Worm (Caenorhabditis elegans) whole organism, late embryonic: ENCODE measurements around the gene set-21.
"Not testable (repeated sequence)": the region's sequence is repeated elsewhere in the genome, so short reads cannot be mapped to it uniquely, and the experiment has no call there.

Experiments used
- C08G9.2 ChIP-seq: sonication (generic microtip); optimal IDR thresholded peaks from 2 replicates; lab custom pipeline; 2016; ENCODE audit warnings: mild to moderate bottlenecking, missing genetic modification characterization, moderate library complexity, missing compliant biosample characterization
- F13H6.1 ChIP-seq: sonication (generic microtip); optimal IDR thresholded peaks from 2 replicates; lab custom pipeline; 2016; ENCODE audit warnings: missing genetic modification characterization, missing compliant biosample characterization
- K09A11.1 ChIP-seq: sonication (generic microtip); optimal IDR thresholded peaks from 2 replicates; lab custom pipeline; 2017; ENCODE audit warnings: antibody characterized with exemption, mild to moderate bottlenecking, missing genetic modification characterization, missing compliant biosample characterization; ENCODE audit not compliant: insufficient read depth
- Y22D7AL.16 ChIP-seq: sonication (generic microtip); optimal IDR thresholded peaks from 2 replicates; lab custom pipeline; 2016; ENCODE audit warnings: missing genetic modification characterization, missing compliant biosample characterization
- ahr-1 ChIP-seq: sonication (generic microtip); optimal IDR thresholded peaks from 2 replicates; lab custom pipeline; 2016; ENCODE audit warnings: missing genetic modification characterization, missing compliant biosample characterization
- ama-1 ChIP-seq: fragments of 150-350 bp; optimal IDR thresholded peaks from 2 replicates; lab custom pipeline; 2014
- ceh-14 ChIP-seq: sonication (generic microtip); optimal IDR thresholded peaks from 2 replicates; lab custom pipeline; 2016; ENCODE audit warnings: missing genotype, missing genetic modification characterization, missing compliant biosample characterization
- ceh-18 ChIP-seq: sonication (generic microtip); optimal IDR thresholded peaks from 2 replicates; lab custom pipeline; 2016; ENCODE audit warnings: missing genetic modification characterization, missing compliant biosample characterization
- ceh-22 ChIP-seq: sonication (generic microtip); optimal IDR thresholded peaks from 2 replicates; lab custom pipeline; 2017; ENCODE audit warnings: missing biosample characterization, missing genetic modification characterization
- ceh-31 ChIP-seq: sonication (generic microtip); optimal IDR thresholded peaks from 2 replicates; lab custom pipeline; 2016; ENCODE audit warnings: missing genetic modification characterization, missing compliant biosample characterization
- ceh-34 ChIP-seq: sonication (generic microtip); optimal IDR thresholded peaks from 2 replicates; lab custom pipeline; 2016; ENCODE audit warnings: mild to moderate bottlenecking, missing genetic modification characterization, missing compliant biosample characterization
- che-1 ChIP-seq: sonication (generic microtip); optimal IDR thresholded peaks from 2 replicates; lab custom pipeline; 2016; ENCODE audit warnings: mild to moderate bottlenecking, missing genetic modification characterization, missing compliant biosample characterization
- dmd-4 ChIP-seq: sonication (generic microtip); optimal IDR thresholded peaks from 2 replicates; lab custom pipeline; 2016; ENCODE audit warnings: borderline replicate concordance, missing genetic modification characterization, missing compliant biosample characterization
- dve-1 ChIP-seq: sonication (generic microtip); optimal IDR thresholded peaks from 2 replicates; lab custom pipeline; 2017; ENCODE audit warnings: antibody characterized with exemption, mild to moderate bottlenecking, missing genetic modification characterization, missing compliant biosample characterization
- elt-2 ChIP-seq: sonication (generic microtip); optimal IDR thresholded peaks from 2 replicates; lab custom pipeline; 2016; ENCODE audit warnings: missing genetic modification reagents, missing genetic modification characterization, missing compliant biosample characterization
- eyg-1 ChIP-seq: sonication (generic microtip); optimal IDR thresholded peaks from 2 replicates; lab custom pipeline; 2016; ENCODE audit warnings: missing genotype, missing genetic modification characterization, missing compliant biosample characterization
- fax-1 ChIP-seq: sonication (generic microtip); optimal IDR thresholded peaks from 2 replicates; lab custom pipeline; 2016; ENCODE audit warnings: missing genotype, missing genetic modification characterization, missing compliant biosample characterization
- fkh-6 ChIP-seq: sonication (generic microtip); optimal IDR thresholded peaks from 2 replicates; lab custom pipeline; 2016; ENCODE audit warnings: missing genetic modification characterization, missing compliant biosample characterization
- hlh-30 ChIP-seq: sonication (generic microtip); optimal IDR thresholded peaks from 2 replicates; lab custom pipeline; 2017; ENCODE audit warnings: antibody characterized with exemption, missing genetic modification characterization, missing compliant biosample characterization; ENCODE audit not compliant: insufficient read depth
- hlh-8 ChIP-seq: sonication (generic microtip); optimal IDR thresholded peaks from 2 replicates; lab custom pipeline; 2016; ENCODE audit warnings: missing genotype, missing genetic modification characterization, missing compliant biosample characterization
- lim-6 ChIP-seq: sonication (generic microtip); optimal IDR thresholded peaks from 2 replicates; lab custom pipeline; 2016; ENCODE audit warnings: missing genetic modification characterization, missing compliant biosample characterization
- nfya-1 ChIP-seq: sonication (generic microtip); optimal IDR thresholded peaks from 2 replicates; lab custom pipeline; 2017; ENCODE audit warnings: missing genetic modification characterization, mild to moderate bottlenecking, missing compliant biosample characterization, antibody characterized with exemption, moderate library complexity
- nhr-11 ChIP-seq: fragments of 150-350 bp; optimal IDR thresholded peaks from 2 replicates; lab custom pipeline; 2014; ENCODE audit warnings: missing biosample characterization, missing genetic modification characterization
- nhr-232 ChIP-seq: sonication (generic microtip); optimal IDR thresholded peaks from 2 replicates; lab custom pipeline; 2016; ENCODE audit warnings: missing genetic modification characterization, missing compliant biosample characterization
- pag-3 ChIP-seq: sonication (generic microtip); optimal IDR thresholded peaks from 2 replicates; lab custom pipeline; 2016; ENCODE audit warnings: missing compliant biosample characterization, missing genetic modification characterization, borderline replicate concordance
- pax-1 ChIP-seq: fragments of 150-350 bp; optimal IDR thresholded peaks from 2 replicates; lab custom pipeline; 2014; ENCODE audit warnings: missing biosample characterization, missing genetic modification characterization
- pha-4 ChIP-seq: fragments of 150-350 bp; optimal IDR thresholded peaks from 2 replicates; lab custom pipeline; 2018; ENCODE audit warnings: missing biosample characterization, missing genetic modification reagents, missing genetic modification characterization
- pqm-1 ChIP-seq: sonication (generic microtip); optimal IDR thresholded peaks from 2 replicates; lab custom pipeline; 2016; ENCODE audit warnings: missing genetic modification characterization, missing compliant biosample characterization
- pros-1 ChIP-seq: fragments of 150-350 bp; optimal IDR thresholded peaks from 2 replicates; lab custom pipeline; 2014; ENCODE audit warnings: missing biosample characterization, missing genetic modification reagents, missing genetic modification characterization
- ref-2 ChIP-seq: sonication (generic microtip); optimal IDR thresholded peaks from 2 replicates; lab custom pipeline; 2016; ENCODE audit warnings: missing genetic modification characterization, missing compliant biosample characterization
- rnt-1 ChIP-seq: sonication (generic microtip); optimal IDR thresholded peaks from 2 replicates; lab custom pipeline; 2016; ENCODE audit warnings: missing genetic modification characterization, missing compliant biosample characterization
- sdc-2 ChIP-seq: sonication (generic microtip); optimal IDR thresholded peaks from 2 replicates; lab custom pipeline; 2016; ENCODE audit warnings: missing genotype, missing genetic modification characterization, missing compliant biosample characterization
- sox-4 ChIP-seq: sonication (generic microtip); optimal IDR thresholded peaks from 2 replicates; lab custom pipeline; 2017; ENCODE audit warnings: mild to moderate bottlenecking, missing genetic modification characterization, inconsistent platforms, missing compliant biosample characterization
- syd-9 ChIP-seq: sonication (generic microtip); optimal IDR thresholded peaks from 2 replicates; lab custom pipeline; 2016; ENCODE audit warnings: mild to moderate bottlenecking, missing genetic modification characterization, moderate library complexity, missing compliant biosample characterization
- tbx-2 ChIP-seq: sonication (generic microtip); optimal IDR thresholded peaks from 2 replicates; lab custom pipeline; 2016; ENCODE audit warnings: missing genetic modification characterization, missing compliant biosample characterization
- tbx-7 ChIP-seq: sonication (generic microtip); optimal IDR thresholded peaks from 2 replicates; lab custom pipeline; 2016; ENCODE audit warnings: missing genotype, missing genetic modification characterization, missing compliant biosample characterization
- unc-3 ChIP-seq, 2 experiments: fragments of 200-800 bp in 1 of 2; sonication (Bioruptor generic) in 1 of 2; sonication (generic microtip) in 1 of 2; conservative IDR thresholded peaks in 1 of 2; optimal IDR thresholded peaks in 1 of 2; 2 replicates each; pipeline versions ENCODE4 v1.3.6 to Lab custom; 2016 to 2022; ENCODE audit warnings: missing compliant biosample characterization in 2 of 2, missing genetic modification characterization in 2 of 2, missing genetic modification reagents in 1 of 2
- unc-86 ChIP-seq: sonication (generic microtip); optimal IDR thresholded peaks from 2 replicates; lab custom pipeline; 2016; ENCODE audit warnings: missing genetic modification characterization, missing compliant biosample characterization
- ztf-16 ChIP-seq: sonication (generic microtip); optimal IDR thresholded peaks from 2 replicates; lab custom pipeline; 2017; ENCODE audit warnings: missing genetic modification characterization, missing compliant biosample characterization

set-21 gene

ce11 chrIV:4347578-4348003, 43.1 kb upstream of the set-21 start:
- TF ChIP-seq pha-4 (tag; lab: Kevin White, UChicago): no peak

ce11 chrIV:4348146-4348545, 42.5 kb upstream of the set-21 start, which contains the start of gene W03B1.5:
Gene W03B1.5 (plus strand): TSS chrIV:4348446.
- not testable (repeated sequence) for TF ChIP-seq ceh-22, F13H6.1, hlh-30 (tag; lab: Kevin White, UChicago)

- TF ChIP-seq dve-1 (tag; lab: Kevin White, UChicago) (no peak), ahr-1 (tag; lab: Kevin White, UChicago) (no peak), fax-1 (tag; lab: Kevin White, UChicago) (no peak), che-1 (tag; lab: Kevin White, UChicago) (no peak), lim-6 (tag; lab: Kevin White, UChicago) (no peak), F13H6.1 (tag; lab: Kevin White, UChicago) (no peak), hlh-8 (tag; lab: Kevin White, UChicago) (no peak), fkh-6 (tag; lab: Kevin White, UChicago) (no peak), ceh-22 (tag; lab: Kevin White, UChicago) (no peak), ceh-31 (tag; lab: Kevin White, UChicago) (no peak), ref-2 (tag; lab: Kevin White, UChicago) (no peak), ztf-16 (tag; lab: Kevin White, UChicago) (no peak)
- TF ChIP-seq, all 69 proteins: peak for 0
These were observed 33.8 kb upstream of the set-21 start, which contains the start of gene W03B1.9 for ce11 chrIV:4356879-4357278. Gene W03B1.9 (minus strand): TSS chrIV:4356979.

- no peak for TF ChIP-seq nfya-1 (tag; lab: Kevin White, UChicago)
- no peak for TF ChIP-seq rnt-1 (tag; lab: Kevin White, UChicago)
- no peak for TF ChIP-seq dmd-4
- no peak for TF ChIP-seq ceh-31 (tag; lab: Kevin White, UChicago)
- TF ChIP-seq ceh-22 (tag; lab: Kevin White, UChicago): no peak
- TF ChIP-seq tbx-2 (tag; lab: Kevin White, UChicago): no peak
- no peak for TF ChIP-seq pros-1
- TF ChIP-seq sdc-2 (tag; lab: Kevin White, UChicago): no peak
- TF ChIP-seq nhr-232: no peak
- TF ChIP-seq pag-3 (tag; lab: Kevin White, UChicago): no peak
- TF ChIP-seq pqm-1: no peak
- no peak for TF ChIP-seq ama-1
- TF ChIP-seq fax-1 (tag; lab: Kevin White, UChicago): no peak
- TF ChIP-seq nhr-11: no peak
- TF ChIP-seq C08G9.2: no peak
- no peak for TF ChIP-seq unc-3 (GFP tag; conservative IDR thresholded peaks at IDR 0.05; lab: Robert Waterston, UW)
- TF ChIP-seq unc-3 (tag; optimal IDR thresholded peaks at IDR 0.05; lab: Kevin White, UChicago): no peak
- no peak for TF ChIP-seq ceh-14 (tag; lab: Kevin White, UChicago)
- TF ChIP-seq elt-2 (tag; lab: Kevin White, UChicago): no peak
- TF ChIP-seq, all 69 proteins: peak for 0
These were observed 33.3 kb upstream of the set-21 start, which contains the start of gene sars-2 for ce11 chrIV:4357296-4357695. Gene sars-2 (plus strand): TSS chrIV:4357636.

ce11 chrIV:4359653-4360052, 31.0 kb upstream of the set-21 start, which contains the start of gene F55F10.3:
Gene F55F10.3 (plus strand): TSS chrIV:4359953.
- TF ChIP-seq nhr-11 (no peak), syd-9 (tag; lab: Kevin White, UChicago) (no peak), unc-86 (no peak), tbx-7 (tag; lab: Kevin White, UChicago) (no peak), Y22D7AL.16 (tag; lab: Kevin White, UChicago) (no peak), sox-4 (tag; lab: Kevin White, UChicago) (no peak), pax-1 (tag; lab: Kevin White, UChicago) (no peak), ceh-34 (no peak), eyg-1 (tag; lab: Kevin White, UChicago) (no peak), ceh-18 (no peak), ceh-14 (tag; lab: Kevin White, UChicago) (no peak), K09A11.1 (tag; lab: Kevin White, UChicago) (no peak), fkh-6 (tag; lab: Kevin White, UChicago) (no peak), ref-2 (tag; lab: Kevin White, UChicago) (no peak), pha-4 (tag; lab: Kevin White, UChicago) (no peak)
